Worm (Caenorhabditis elegans): Measurements from ENCODE around the gene acds-10.
A peak's percentile ranks its signal among the peaks of the same experiment; 100 is the strongest.
"Not testable (repeated sequence)": the region's sequence is repeated elsewhere in the genome, so short reads cannot be mapped to it uniquely, and the experiment has no call there.

Gene acds-10

ce11 chrV:5772503-5772902 lies 24.9 kb downstream of the acds-10 start:
- TF ChIP-seq unc-62 (GFP tag; optimal IDR thresholded peaks at IDR 0.05 in 1 of 2) (no peak), unc-62 (tag; optimal IDR thresholded peaks at IDR 0.05) (no peak), ceh-44 (GFP tag; IDR thresholded peaks at IDR 0.05) (no peak), tra-1 (GFP tag; IDR thresholded peaks at IDR 0.05) (no peak), fkh-10 (GFP tag; optimal IDR thresholded peaks at IDR 0.05) (no peak), madf-9 (GFP tag; conservative IDR thresholded peaks at IDR 0.05) (no peak), nhr-237 (tag; optimal IDR thresholded peaks at IDR 0.05) (no peak), fos-1 (tag; optimal IDR thresholded peaks at IDR 0.05) (no peak)

- TF ChIP-seq pha-4 (GFP tag; IDR thresholded peaks at IDR 0.05) (no peak), pha-4 (tag; optimal IDR thresholded peaks at IDR 0.05) (no peak), jun-1 (tag; optimal IDR thresholded peaks at IDR 0.05) (no peak), zfp-2 (tag; optimal IDR thresholded peaks at IDR 0.05) (no peak), ztf-11 (tag; optimal IDR thresholded peaks at IDR 0.05) (no peak), unc-130 (GFP tag; optimal IDR thresholded peaks at IDR 0.05) (no peak), hlh-11 (tag; optimal IDR thresholded peaks at IDR 0.05) (no peak)
These were observed 26.5 kb downstream of the acds-10 start for ce11 chrV:5774137-5774536.

- TF ChIP-seq nhr-6 (tag; optimal IDR thresholded peaks at IDR 0.05) (peak; percentile 25), lim-7 (GFP tag; IDR thresholded peaks at IDR 0.05) (peak; percentile 79), mep-1 (tag; optimal IDR thresholded peaks at IDR 0.05) (peak; percentile 62), nhr-42 (GFP tag; IDR thresholded peaks at IDR 0.05) (peak; percentile 87), arid-1 (GFP tag; conservative IDR thresholded peaks at IDR 0.05) (peak; percentile 95), lsy-2 (tag; optimal IDR thresholded peaks at IDR 0.05) (peak in 1 of 2 experiments; percentile 51), daf-16 (tag; optimal IDR thresholded peaks at IDR 0.05) (peak; percentile 6), dmd-6 (GFP tag; IDR thresholded peaks at IDR 0.05) (peak; percentile 82), ZK337.2 (GFP tag; IDR thresholded peaks at IDR 0.05) (peak; percentile 81), mes-2 (tag; optimal IDR thresholded peaks at IDR 0.05; ENCODE audit: poor library complexity, severe bottlenecking) (peak; percentile 77), F44E2.7 (GFP tag; IDR thresholded peaks at IDR 0.05) (0 out of 2 replicates have a peak, but pooled peaks have one; percentile 36), nhr-28 (tag; optimal IDR thresholded peaks at IDR 0.05) (peak; percentile 38), lin-38 (GFP tag; IDR thresholded peaks at IDR 0.05) (peak; percentile 98), ceh-44 (GFP tag; IDR thresholded peaks at IDR 0.05) (peak; percentile 92), hlh-11 (tag; optimal IDR thresholded peaks at IDR 0.05) (peak; percentile 32), lin-1 (GFP tag; IDR thresholded peaks at IDR 0.05) (peak; percentile 91), D1046.2 (GFP tag; IDR thresholded peaks at IDR 0.05) (peak; percentile 69; the same call in 1 of the 2 replicates), F49E8.2 (tag; optimal IDR thresholded peaks at IDR 0.05; ENCODE audit: borderline replicate concordance) (peak; percentile 24), madf-9 (GFP tag; conservative IDR thresholded peaks at IDR 0.05) (peak; percentile 79), nhr-102 (tag; optimal IDR thresholded peaks at IDR 0.05) (peak; percentile 9), vab-7 (GFP tag; IDR thresholded peaks at IDR 0.05) (peak; percentile 96), daf-19 (GFP tag; conservative IDR thresholded peaks at IDR 0.05) (0 out of 2 replicates have a peak, but pooled peaks have one; percentile 18), egl-43 (GFP tag; IDR thresholded peaks at IDR 0.05) (peak; percentile 92), tra-1 (GFP tag; IDR thresholded peaks at IDR 0.05) (peak; percentile 79; the same call in 1 of the 2 replicates), lin-13 (GFP tag; optimal IDR thresholded peaks at IDR 0.05) (peak; percentile 17), hif-1 (tag; optimal IDR thresholded peaks at IDR 0.05) (peak in 1 of 2 experiments; percentile 20), dmd-9 (GFP tag; IDR thresholded peaks at IDR 0.05) (peak; percentile 89), ceh-20 (GFP tag; IDR thresholded peaks at IDR 0.05) (peak; percentile 90), lin-29 (GFP tag; IDR thresholded peaks at IDR 0.05) (peak; percentile 81), snpc-1.2 (GFP tag; IDR thresholded peaks at IDR 0.05) (peak; percentile 90), zfp-3 (GFP tag; conservative IDR thresholded peaks at IDR 0.05) (peak; percentile 76; the same call in 1 of the 2 replicates), dve-1 (tag; optimal IDR thresholded peaks at IDR 0.05; ENCODE audit: insufficient read depth) (peak; percentile 24), unc-130 (GFP tag; optimal IDR thresholded peaks at IDR 0.05) (peak; percentile 14), Y48G9A.11 (GFP tag; IDR thresholded peaks at IDR 0.05) (peak; percentile 88), aha-1 (tag) (peak; percentile 82), php-3 (GFP tag; IDR thresholded peaks at IDR 0.05) (peak; percentile 85), dpl-1 (GFP tag; optimal IDR thresholded peaks at IDR 0.05) (peak; percentile 7)
- TF ChIP-seq daf-16 (GFP tag; optimal IDR thresholded peaks at IDR 0.05), result not testable (repeated sequence)
These were observed 29.3 kb downstream of the acds-10 start, which contains the start of gene F44E7.4 for ce11 chrV:5776941-5777340. F44E7.4 (minus strand) TSS chrV:5776953.
